Fruit fly (Drosophila melanogaster): ENCODE results near the gene CG6974.

CG6974 gene

dm6 chr3R:15092351-15092750 lies 13.3 kb upstream of the CG6974 start (continued):
- TF ChIP-seq Oli (tag; optimal IDR thresholded peaks at IDR 0.05) (peak; percentile 6), wor (GFP tag; IDR thresholded peaks at IDR 0.05) (no peak), CG15601 (tag; optimal IDR thresholded peaks at IDR 0.05) (peak; percentile 3), dmrt99B (tag; optimal IDR thresholded peaks at IDR 0.05) (peak; percentile 32), CG17361 (GFP tag; IDR thresholded peaks at IDR 0.05) (peak; percentile 36; the same call in 1 of the 3 replicates), Blimp-1 (GFP tag; optimal IDR thresholded peaks at IDR 0.05) (peak; percentile 10), D (optimal IDR thresholded peaks at IDR 0.05) (no peak), D (GFP tag; optimal IDR thresholded peaks at IDR 0.05) (peak; percentile 22), CG1529 (GFP tag; optimal IDR thresholded peaks at IDR 0.05) (peak; percentile 44), B-H2 (GFP tag; optimal IDR thresholded peaks at IDR 0.05) (no peak), lmd (GFP tag; IDR thresholded peaks at IDR 0.05) (no peak), Ssrp (tag; optimal IDR thresholded peaks at IDR 0.05) (peak; percentile 28), CG10979 (tag; optimal IDR thresholded peaks at IDR 0.05) (peak; percentile 40), nmo (GFP tag; optimal IDR thresholded peaks at IDR 0.05) (peak; percentile 40), CG2712 (tag; optimal IDR thresholded peaks at IDR 0.05) (peak; percentile 43), az2 (GFP tag; optimal IDR thresholded peaks at IDR 0.05) (peak; percentile 5), CG17829 (tag; optimal IDR thresholded peaks at IDR 0.05) (peak; percentile 10), phol (tag; optimal IDR thresholded peaks at IDR 0.05) (peak; percentile 51), CG14710 (tag; optimal IDR thresholded peaks at IDR 0.05) (peak; percentile 20), grau (tag; optimal IDR thresholded peaks at IDR 0.05) (peak; percentile 36), dpn (GFP tag; optimal IDR thresholded peaks at IDR 0.05) (peak in 1 of 2 experiments; percentile 2), fd96Cb (tag; optimal IDR thresholded peaks at IDR 0.05) (peak; percentile 35), CG18262 (tag; optimal IDR thresholded peaks at IDR 0.05) (peak; percentile 54), CoRest (tag; optimal IDR thresholded peaks at IDR 0.05) (peak; percentile 31), slbo (GFP tag; IDR thresholded peaks at IDR 0.05) (peak; percentile 10; the same call in 1 of the 2 replicates)

- no peak for TF ChIP-seq lab (GFP tag; optimal IDR thresholded peaks at IDR 0.05)
- peak; percentile 21 for TF ChIP-seq sd (tag; optimal IDR thresholded peaks at IDR 0.05)
- TF ChIP-seq CG7372 (GFP tag; IDR thresholded peaks at IDR 0.05), result no peak
- TF ChIP-seq tx (GFP tag; optimal IDR thresholded peaks at IDR 0.05), result no peak
- peak; percentile 80 for TF ChIP-seq kni (GFP tag; optimal IDR thresholded peaks at IDR 0.05)
- no peak for TF ChIP-seq yki (optimal IDR thresholded peaks at IDR 0.05)
- TF ChIP-seq Dip2 (GFP tag; IDR thresholded peaks at IDR 0.05), result no peak
- TF ChIP-seq CG3163 (GFP tag; optimal IDR thresholded peaks at IDR 0.05), result no peak
- TF ChIP-seq so (GFP tag; IDR thresholded peaks at IDR 0.05), result 0 out of 3 replicates have a peak, but pooled peaks have one; percentile 27
- no peak for TF ChIP-seq Gsc (GFP tag; IDR thresholded peaks at IDR 0.05)
- peak; percentile 25; the same call in 1 of the 2 replicates for TF ChIP-seq CG17328 (GFP tag; IDR thresholded peaks at IDR 0.05)
- no peak for TF ChIP-seq p53 (GFP tag; optimal IDR thresholded peaks at IDR 0.05)
- TF ChIP-seq tin (GFP tag; optimal IDR thresholded peaks at IDR 0.05), result no peak
- peak; percentile 8 for TF ChIP-seq CG18599 (GFP tag; optimal IDR thresholded peaks at IDR 0.05)
- no peak for TF ChIP-seq CG1603 (tag; optimal IDR thresholded peaks at IDR 0.05)
- TF ChIP-seq nau (GFP tag; optimal IDR thresholded peaks at IDR 0.05), result no peak
- peak; percentile 42; the same call in 1 of the 3 replicates for TF ChIP-seq z (GFP tag; IDR thresholded peaks at IDR 0.05)
- no peak for TF ChIP-seq CG18011 (GFP tag; optimal IDR thresholded peaks at IDR 0.05)
- no peak for TF ChIP-seq slp2 (GFP tag; optimal IDR thresholded peaks at IDR 0.05)
- TF ChIP-seq CG10321 (GFP tag; IDR thresholded peaks at IDR 0.05), result 0 out of 2 replicates have a peak, but pooled peaks have one; percentile 8
- TF ChIP-seq crol (GFP tag; IDR thresholded peaks at IDR 0.05), result peak; percentile 90
- TF ChIP-seq CG10431 (GFP tag; optimal IDR thresholded peaks at IDR 0.05), result peak; percentile 1
- no peak for TF ChIP-seq pan (optimal IDR thresholded peaks at IDR 0.05)
- TF ChIP-seq pan (GFP tag; optimal IDR thresholded peaks at IDR 0.05 in 1 of 2, IDR thresholded peaks at IDR 0.05 in 1 of 2), result no peak
- TF ChIP-seq Eip74EF (GFP tag; optimal IDR thresholded peaks at IDR 0.05), result no peak
These were observed 12.7 kb upstream of the CG6974 start for dm6 chr3R:15091680-15092343.

Data from whole organism, embryonic.